Worm (Caenorhabditis elegans): ENCODE data around the gene C01C4.2.
A peak's percentile ranks its signal among the peaks of the same experiment; 100 is the strongest.

DNA sequence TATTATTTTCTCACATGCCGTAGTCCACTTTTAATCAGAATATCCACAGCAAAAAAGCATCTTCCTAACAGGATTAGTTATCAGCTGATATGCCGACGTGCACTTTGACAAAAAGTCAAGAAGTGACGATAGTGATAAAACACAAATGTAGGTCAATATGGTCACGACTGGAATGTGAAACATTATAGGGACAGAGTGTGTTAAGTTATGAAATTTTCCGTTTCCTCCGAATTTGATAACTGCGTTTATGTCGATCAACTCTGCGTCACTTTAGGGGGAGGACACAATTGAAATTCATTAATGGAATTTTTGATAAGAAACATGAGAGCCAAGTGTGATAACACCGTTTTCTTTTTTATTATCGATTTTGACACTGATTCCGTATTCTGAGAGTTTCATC lies 14.1 kb downstream of the C01C4.2 start, which contains the start of gene aex-4:
- TF ChIP-seq nfya-1 (tag; optimal IDR thresholded peaks at IDR 0.05; ENCODE audit: insufficient read depth) = no peak
- TF ChIP-seq elt-1 (tag; optimal IDR thresholded peaks at IDR 0.05) = no peak
- no peak for TF ChIP-seq unc-39 (tag; optimal IDR thresholded peaks at IDR 0.05)
- TF ChIP-seq nhr-28 (tag; optimal IDR thresholded peaks at IDR 0.05) = no peak
- peak; percentile 45 for TF ChIP-seq jun-1 (tag; optimal IDR thresholded peaks at IDR 0.05)
